Worm (Caenorhabditis elegans): ENCODE results near the gene R06F6.14.

DNA sequence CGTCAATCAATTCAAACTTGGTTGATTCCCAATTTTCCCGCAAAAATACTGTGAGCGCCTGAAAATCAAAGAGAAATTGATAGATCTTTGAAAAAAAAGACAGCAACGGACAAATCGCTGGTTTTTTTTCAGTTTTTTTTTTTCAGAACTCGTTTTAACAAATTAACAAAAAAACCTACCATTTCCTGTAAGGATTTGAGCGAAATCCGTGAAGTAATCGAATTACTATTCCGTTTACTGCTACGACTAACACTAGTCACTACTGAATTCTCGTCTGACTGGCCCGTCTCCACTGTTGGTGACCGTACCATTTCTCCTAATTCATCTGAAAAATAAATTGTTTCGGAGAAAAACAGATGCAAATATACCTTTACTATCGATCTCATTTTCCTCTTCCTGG is 49.7 kb upstream of the R06F6.14 start:
- no peak for TF ChIP-seq tab-1 (GFP tag; IDR thresholded peaks at IDR 0.05)
- no peak for TF ChIP-seq flt-1 (GFP tag; IDR thresholded peaks at IDR 0.05)
- no peak for TF ChIP-seq med-1 (GFP tag; optimal IDR thresholded peaks at IDR 0.05; ENCODE audit: insufficient read depth)
- TF ChIP-seq T22C8.4 (GFP tag; IDR thresholded peaks at IDR 0.05), result no peak
- no peak for TF ChIP-seq ref-1 (GFP tag; conservative IDR thresholded peaks at IDR 0.05)
- TF ChIP-seq cog-1 (tag; optimal IDR thresholded peaks at IDR 0.05), result no peak
- no peak for TF ChIP-seq klf-2 (GFP tag; conservative IDR thresholded peaks at IDR 0.05)
- no peak for TF ChIP-seq ztf-29 (GFP tag; IDR thresholded peaks at IDR 0.05)

Data from whole organism, midembryonic.